Worm (Caenorhabditis elegans) whole organism, mixed stage, embryonic: ENCODE results near the gene C17H12.12.

Source experiments
- bed-3 ChIP-seq: fragments of 200-800 bp; sonication (Bioruptor generic); optimal IDR thresholded peaks from 3 replicates; lab custom pipeline; 2018; ENCODE audit warnings: mild to moderate bottlenecking, missing genetic modification characterization, moderate library complexity, missing compliant biosample characterization
- lsy-2 ChIP-seq: fragments of 150-350 bp; optimal IDR thresholded peaks from 2 replicates; lab custom pipeline; 2014; ENCODE audit warnings: missing biosample characterization, missing genetic modification characterization
- mep-1 ChIP-seq: fragments of 150-350 bp; optimal IDR thresholded peaks from 2 replicates; lab custom pipeline; 2017; ENCODE audit warnings: missing biosample characterization, missing genetic modification reagents, missing genetic modification characterization, inconsistent platforms
- nhr-237 ChIP-seq: fragments of 150-350 bp; optimal IDR thresholded peaks from 2 replicates; lab custom pipeline; 2014; ENCODE audit warnings: missing biosample characterization, missing genetic modification characterization
- snpc-4 ChIP-seq: fragments of 150-350 bp; optimal IDR thresholded peaks from 2 replicates; lab custom pipeline; 2014; ENCODE audit warnings: missing biosample characterization, missing genetic modification characterization
- tbx-8 ChIP-seq: fragments of 200-800 bp; sonication (Bioruptor generic); optimal IDR thresholded peaks from 2 replicates; lab custom pipeline; 2018; ENCODE audit warnings: mild to moderate bottlenecking, missing genetic modification characterization, moderate library complexity, missing compliant biosample characterization
- ztf-11 ChIP-seq: fragments of 150-350 bp; optimal IDR thresholded peaks from 2 replicates; lab custom pipeline; 2014; ENCODE audit warnings: missing biosample characterization, missing genetic modification characterization

DNA sequence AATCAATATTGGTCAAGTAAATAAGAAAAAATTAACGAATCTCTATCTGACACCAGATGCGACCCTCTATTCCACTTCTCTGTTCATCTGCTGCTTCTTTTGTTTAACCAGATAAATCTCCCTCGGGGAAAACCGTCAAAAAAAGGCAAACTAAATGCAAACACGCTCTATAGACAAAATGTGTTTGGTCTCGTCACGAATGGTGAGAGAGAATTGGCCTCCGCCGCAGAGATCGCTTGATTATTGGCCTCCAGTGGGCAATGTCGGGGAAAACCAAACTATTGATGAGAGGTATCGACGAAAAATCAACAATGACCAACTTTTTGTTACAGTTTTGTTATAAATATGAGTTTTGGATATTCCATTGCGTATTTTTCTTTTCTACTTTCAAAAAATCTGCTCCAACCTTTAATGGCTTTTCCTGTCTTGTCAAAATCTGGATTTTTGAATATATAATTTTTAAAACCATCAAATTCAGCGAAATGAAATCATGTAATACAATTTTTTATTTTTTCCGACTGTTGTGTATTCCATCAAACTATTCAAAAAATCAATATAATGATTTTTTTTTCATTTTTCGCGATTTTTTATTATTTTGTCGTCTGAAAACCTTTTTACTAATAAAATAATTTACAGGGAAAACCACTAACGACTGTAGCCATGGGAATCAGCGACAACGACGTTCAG, 5.1 kb upstream of the C17H12.12 start, which contains the start of the genes C17H12.2 and vha-8:
- peak; percentile 82 for TF ChIP-seq lsy-2
- no peak for TF ChIP-seq tbx-8 (GFP tag; lab: Kevin White, UChicago)
- TF ChIP-seq ztf-11 (tag; lab: Kevin White, UChicago): peak; percentile 36
- no peak for TF ChIP-seq snpc-4 (tag; lab: Kevin White, UChicago)
- TF ChIP-seq mep-1 (tag; lab: Kevin White, UChicago): peak; percentile 99
- TF ChIP-seq nhr-237 (tag; lab: Kevin White, UChicago): peak; percentile 95
- TF ChIP-seq bed-3: no peak
